1 fruit fly cellular context compared by ENCODE assay signal in genomic region chr3R:24496084-24496483, dm6.
TF ChIP-seq lines count a peak whose summit lies in the region.

No protein-coding gene starts in this region.

TF ChIP-seq in whole organism, prepupa, 60 proteins besides CTCF, POLR2A, EP300 and RAD21 (continued from another document):
- TF ChIP-seq Ets21C (GFP tag; optimal IDR thresholded peaks at IDR 0.05; lab: Kevin White, UChicago), result peak; percentile 22
- TF ChIP-seq eg (GFP tag; IDR thresholded peaks at IDR 0.05; lab: Robert Waterston, UW), result peak; percentile 56; the same call in 1 of the 3 replicates
- TF ChIP-seq OdsH (GFP tag; optimal IDR thresholded peaks at IDR 0.05; lab: Kevin White, UChicago), result peak; percentile 49
- peak; percentile 52 for TF ChIP-seq CG31627 (GFP tag; optimal IDR thresholded peaks at IDR 0.05; lab: Kevin White, UChicago)
- no peak for TF ChIP-seq CG11294 (GFP tag; IDR thresholded peaks at IDR 0.05; lab: Robert Waterston, UW)
- no peak for TF ChIP-seq CG4318 (GFP tag; optimal IDR thresholded peaks at IDR 0.05; lab: Kevin White, UChicago)
- peak; percentile 54 for TF ChIP-seq CG10669 (GFP tag; optimal IDR thresholded peaks at IDR 0.05; lab: Kevin White, UChicago)
- TF ChIP-seq Gug (GFP tag; IDR thresholded peaks at IDR 0.05; lab: Robert Waterston, UW), result no peak
- TF ChIP-seq CG10631 (GFP tag; optimal IDR thresholded peaks at IDR 0.05; lab: Kevin White, UChicago), result peak; percentile 45
- peak; percentile 6 for TF ChIP-seq CG8319 (GFP tag; optimal IDR thresholded peaks at IDR 0.05; lab: Kevin White, UChicago)
- TF ChIP-seq CG1621 (tag; optimal IDR thresholded peaks at IDR 0.05; lab: Kevin White, UChicago), result peak; percentile 48
- TF ChIP-seq esn (GFP tag; optimal IDR thresholded peaks at IDR 0.05; lab: Kevin White, UChicago), result no peak
- TF ChIP-seq salr (GFP tag; optimal IDR thresholded peaks at IDR 0.05; lab: Kevin White, UChicago), result peak; percentile 20 to 35
- no peak for TF ChIP-seq Hr38 (GFP tag; optimal IDR thresholded peaks at IDR 0.05; lab: Kevin White, UChicago)
- TF ChIP-seq Ets96B (tag; optimal IDR thresholded peaks at IDR 0.05; lab: Kevin White, UChicago), result no peak
- TF ChIP-seq Eip93F (GFP tag; optimal IDR thresholded peaks at IDR 0.05; lab: Kevin White, UChicago), result no peak
- peak in 1 of 2 experiments; percentile 55 for TF ChIP-seq ss (GFP tag; optimal IDR thresholded peaks at IDR 0.05; lab: Kevin White, UChicago)
- peak; percentile 44 for TF ChIP-seq Eip75B (GFP tag; optimal IDR thresholded peaks at IDR 0.05; lab: Kevin White, UChicago)
- TF ChIP-seq CG34406 (GFP tag; optimal IDR thresholded peaks at IDR 0.05; lab: Kevin White, UChicago), result peak; percentile 34
- TF ChIP-seq fd59A (GFP tag; optimal IDR thresholded peaks at IDR 0.05; lab: Kevin White, UChicago), result peak; percentile 48
- peak; percentile 24 for TF ChIP-seq dsx (GFP tag; optimal IDR thresholded peaks at IDR 0.05; lab: Kevin White, UChicago; ENCODE audit: poor library complexity, severe bottlenecking)
- peak; percentile 25 for TF ChIP-seq Hr4 (GFP tag; optimal IDR thresholded peaks at IDR 0.05; lab: Kevin White, UChicago)
- peak; percentile 30 for TF ChIP-seq CG7368 (GFP tag; optimal IDR thresholded peaks at IDR 0.05; lab: Kevin White, UChicago)
- TF ChIP-seq CG32006 (GFP tag; optimal IDR thresholded peaks at IDR 0.05; lab: Kevin White, UChicago), result peak; percentile 44
- peak; percentile 53 for TF ChIP-seq Met (GFP tag; optimal IDR thresholded peaks at IDR 0.05; lab: Kevin White, UChicago)
- peak; percentile 51 for TF ChIP-seq achi (GFP tag; optimal IDR thresholded peaks at IDR 0.05; lab: Kevin White, UChicago)
- TF ChIP-seq Sox15 (GFP tag; optimal IDR thresholded peaks at IDR 0.05; lab: Kevin White, UChicago), result no peak
- TF ChIP-seq net (GFP tag; optimal IDR thresholded peaks at IDR 0.05; lab: Kevin White, UChicago), result peak; percentile 23
- TF ChIP-seq CG16779 (tag; optimal IDR thresholded peaks at IDR 0.05; lab: Kevin White, UChicago), result peak; percentile 19
- TF ChIP-seq CG15336 (GFP tag; IDR thresholded peaks at IDR 0.05; lab: Robert Waterston, UW), result peak; percentile 38; the same call in 1 of the 2 replicates
